Worm (Caenorhabditis elegans) whole organism, young adult: Measurements from ENCODE around the gene prmt-1.

ENCODE experiments used
- C06A6.2 ChIP-seq: fragments of 200-800 bp; sonication (Bioruptor generic); conservative IDR thresholded peaks from 2 replicates; pipeline ENCODE4 v1.3.6; 2022; ENCODE audit warnings: missing genetic modification characterization, missing compliant biosample characterization
- F33H1.4 ChIP-seq: fragments of 200-800 bp; sonication (Bioruptor generic); IDR thresholded peaks from 2 replicates; pipeline ENCODE4 v1.3.6; 2022; ENCODE audit warnings: missing genetic modification reagents, missing genetic modification characterization, missing compliant biosample characterization
- F52B5.7 ChIP-seq: sonication (generic microtip); optimal IDR thresholded peaks from 2 replicates; lab custom pipeline; 2016; ENCODE audit warnings: mild to moderate bottlenecking, missing genetic modification characterization, missing compliant biosample characterization
- F55B11.4 ChIP-seq: sonication (generic microtip); optimal IDR thresholded peaks from 2 replicates; lab custom pipeline; 2016; ENCODE audit warnings: missing compliant biosample characterization, missing genetic modification characterization, borderline replicate concordance; ENCODE audit not compliant: insufficient read depth
- Y53G8AR.9 ChIP-seq: fragments of 200-800 bp; sonication (Bioruptor generic); conservative IDR thresholded peaks from 2 replicates; pipeline ENCODE4 v1.3.6; 2022; ENCODE audit warnings: missing genetic modification reagents, missing genetic modification characterization, missing compliant biosample characterization
- Y67H2A.10 ChIP-seq: fragments of 200-800 bp; sonication (Bioruptor generic); conservative IDR thresholded peaks from 2 replicates; pipeline ENCODE4 v1.3.6; 2022; ENCODE audit warnings: missing genetic modification reagents, missing genetic modification characterization, missing compliant biosample characterization
- Y79H2A.3 ChIP-seq: fragments of 200-800 bp; sonication (Bioruptor generic); conservative IDR thresholded peaks from 2 replicates; pipeline ENCODE4 v1.3.6; 2022; ENCODE audit warnings: missing genetic modification reagents, missing genetic modification characterization, missing compliant biosample characterization
- ZK185.1 ChIP-seq: sonication (generic microtip); optimal IDR thresholded peaks from 2 replicates; lab custom pipeline; 2016; ENCODE audit warnings: mild to moderate bottlenecking, missing genetic modification characterization, missing compliant biosample characterization; ENCODE audit not compliant: poor library complexity, severe bottlenecking
- attf-6 ChIP-seq: fragments of 200-800 bp; sonication (Bioruptor generic); IDR thresholded peaks from 2 replicates; pipeline ENCODE4 v1.3.6; 2022; ENCODE audit warnings: missing genetic modification reagents, missing genetic modification characterization, missing compliant biosample characterization
- bed-2 ChIP-seq: fragments of 200-800 bp; sonication (Bioruptor generic); IDR thresholded peaks from 2 replicates; pipeline ENCODE4 v1.3.6; 2022; ENCODE audit warnings: missing genetic modification reagents, missing genetic modification characterization, missing compliant biosample characterization
- cebp-1 ChIP-seq, 2 experiments: fragments of 200-800 bp in 1 of 2; sonication (Bioruptor generic) in 1 of 2; sonication (generic microtip) in 1 of 2; IDR thresholded peaks in 1 of 2; optimal IDR thresholded peaks in 1 of 2; 2 replicates each; pipeline versions ENCODE4 v1.3.6 to Lab custom; 2017 to 2022; ENCODE audit warnings: missing compliant biosample characterization in 2 of 2, missing genetic modification characterization in 2 of 2, mild to moderate bottlenecking in 1 of 2, missing genetic modification reagents in 1 of 2, moderate library complexity in 1 of 2
- ceh-58 ChIP-seq: fragments of 200-800 bp; sonication (Bioruptor generic); IDR thresholded peaks from 2 replicates; pipeline ENCODE4 v1.3.6; 2022; ENCODE audit warnings: missing genetic modification characterization, missing compliant biosample characterization
- ceh-79 ChIP-seq: sonication (generic microtip); optimal IDR thresholded peaks from 2 replicates; lab custom pipeline; 2017; ENCODE audit warnings: mild to moderate bottlenecking, missing genetic modification characterization, missing compliant biosample characterization
- die-1 ChIP-seq: sonication (generic microtip); optimal IDR thresholded peaks from 2 replicates; lab custom pipeline; 2016; ENCODE audit warnings: missing genotype, mild to moderate bottlenecking, missing genetic modification characterization, missing compliant biosample characterization
- dpff-1 ChIP-seq: sonication (generic microtip); optimal IDR thresholded peaks from 2 replicates; lab custom pipeline; 2017; ENCODE audit warnings: mild to moderate bottlenecking, missing genetic modification characterization, missing compliant biosample characterization
- egl-18 ChIP-seq: fragments of 200-800 bp; sonication (Bioruptor generic); IDR thresholded peaks from 2 replicates; pipeline ENCODE4 v1.3.6; 2022; ENCODE audit warnings: missing genetic modification reagents, missing genetic modification characterization, missing compliant biosample characterization
- ets-4 ChIP-seq: fragments of 200-800 bp; sonication (Bioruptor generic); optimal IDR thresholded peaks from 2 replicates; lab custom pipeline; 2018; ENCODE audit warnings: mild to moderate bottlenecking, missing genetic modification characterization, missing compliant biosample characterization
- hmg-1.2 ChIP-seq: fragments of 200-800 bp; sonication (Bioruptor generic); IDR thresholded peaks from 2 replicates; pipeline ENCODE4 v1.3.6; 2022; ENCODE audit warnings: missing genetic modification reagents, missing genetic modification characterization, missing compliant biosample characterization
- lin-54 ChIP-seq: fragments of 200-800 bp; sonication (Bioruptor generic); optimal IDR thresholded peaks from 2 replicates; lab custom pipeline; 2018; ENCODE audit warnings: mild to moderate bottlenecking, missing genetic modification characterization, missing compliant biosample characterization
- lir-1 ChIP-seq: fragments of 200-800 bp; sonication (Bioruptor generic); conservative IDR thresholded peaks from 2 replicates; pipeline ENCODE4 v1.3.6; 2022; ENCODE audit warnings: missing genetic modification reagents, missing genetic modification characterization, missing compliant biosample characterization
- lsy-27 ChIP-seq: sonication (generic microtip); optimal IDR thresholded peaks from 2 replicates; lab custom pipeline; 2017; ENCODE audit warnings: missing genetic modification characterization, mild to moderate bottlenecking, missing compliant biosample characterization, antibody characterized with exemption, missing genotype, borderline replicate concordance; ENCODE audit not compliant: insufficient read depth
- madf-10 ChIP-seq: sonication (generic microtip); optimal IDR thresholded peaks from 2 replicates; lab custom pipeline; 2016; ENCODE audit warnings: mild to moderate bottlenecking, missing genetic modification characterization, missing compliant biosample characterization
- madf-3 ChIP-seq: fragments of 200-800 bp; sonication (Bioruptor generic); IDR thresholded peaks from 2 replicates; pipeline ENCODE4 v1.3.6; 2022; ENCODE audit warnings: missing genetic modification reagents, missing genetic modification characterization, missing compliant biosample characterization
- madf-6 ChIP-seq: fragments of 200-800 bp; sonication (Bioruptor generic); IDR thresholded peaks from 2 replicates; pipeline ENCODE4 v1.3.6; 2022; ENCODE audit warnings: missing genetic modification reagents, missing genetic modification characterization, missing compliant biosample characterization
- mel-28 ChIP-seq: sonication (generic microtip); optimal IDR thresholded peaks from 2 replicates; lab custom pipeline; 2016; ENCODE audit warnings: borderline replicate concordance, mild to moderate bottlenecking, missing genetic modification characterization, missing compliant biosample characterization
- mxl-1 ChIP-seq: sonication (generic microtip); optimal IDR thresholded peaks from 2 replicates; lab custom pipeline; 2016; ENCODE audit warnings: missing genetic modification characterization, missing compliant biosample characterization
- nfya-1 ChIP-seq: sonication (generic microtip); optimal IDR thresholded peaks from 2 replicates; lab custom pipeline; 2017; ENCODE audit warnings: antibody characterized with exemption, missing compliant biosample characterization, missing genetic modification characterization, borderline replicate concordance; ENCODE audit not compliant: insufficient read depth
- nfya-2 ChIP-seq: fragments of 200-800 bp; sonication (Bioruptor generic); IDR thresholded peaks from 2 replicates; pipeline ENCODE4 v1.3.6; 2022; ENCODE audit warnings: missing genetic modification reagents, missing genetic modification characterization, missing compliant biosample characterization
- nhr-120 ChIP-seq: fragments of 200-800 bp; sonication (Bioruptor generic); IDR thresholded peaks from 2 replicates; pipeline ENCODE4 v1.3.6; 2022; ENCODE audit warnings: missing genetic modification characterization, missing compliant biosample characterization
- nhr-179 ChIP-seq: sonication (generic microtip); optimal IDR thresholded peaks from 2 replicates; lab custom pipeline; 2016; ENCODE audit warnings: mild to moderate bottlenecking, missing genetic modification characterization, missing compliant biosample characterization
- pha-4 ChIP-seq: fragments of 150-350 bp; sonication (generic microtip); optimal IDR thresholded peaks from 2 replicates; lab custom pipeline; 2014; ENCODE audit warnings: missing biosample characterization, missing genetic modification reagents, missing genetic modification characterization
- rec-8 ChIP-seq, 2 experiments: sonication (generic microtip); optimal IDR thresholded peaks; 2 replicates each; lab custom pipeline; 2016; ENCODE audit warnings: mild to moderate bottlenecking in 2 of 2, missing genetic modification characterization in 2 of 2, missing genetic modification reagents in 2 of 2, missing genotype in 2 of 2, missing biosample characterization in 1 of 2, missing compliant biosample characterization in 1 of 2, moderate library complexity in 1 of 2
- rpc-1 ChIP-seq, 2 experiments: fragments of 150-350 bp in 1 of 2; sonication (generic microtip) in 1 of 2; optimal IDR thresholded peaks; 2 replicates each; lab custom pipeline; 2014 to 2018; ENCODE audit warnings: missing biosample characterization in 1 of 2, missing genetic modification characterization in 1 of 2, missing genetic modification reagents in 1 of 2, missing genotype in 1 of 2
- sea-2 ChIP-seq: fragments of 200-800 bp; sonication (Bioruptor generic); IDR thresholded peaks from 2 replicates; pipeline ENCODE4 v1.3.6; 2022; ENCODE audit warnings: missing genetic modification characterization, missing compliant biosample characterization
- snpc-1.3 ChIP-seq: sonication (generic microtip); optimal IDR thresholded peaks from 2 replicates; lab custom pipeline; 2017; ENCODE audit warnings: missing genetic modification characterization, mild to moderate bottlenecking, missing compliant biosample characterization, antibody characterized with exemption, moderate library complexity, missing genotype, missing genetic modification reagents; ENCODE audit not compliant: insufficient read depth
- somi-1 ChIP-seq: fragments of 200-800 bp; sonication (Bioruptor generic); optimal IDR thresholded peaks from 2 replicates; lab custom pipeline; 2018; ENCODE audit warnings: mild to moderate bottlenecking, missing genetic modification characterization, missing compliant biosample characterization
- tbp1 ChIP-seq: fragments of 200-800 bp; sonication (Bioruptor generic); optimal IDR thresholded peaks from 2 replicates; lab custom pipeline; 2018; ENCODE audit warnings: mild to moderate bottlenecking, missing genetic modification characterization, missing compliant biosample characterization
- tlf-1 ChIP-seq: fragments of 200-800 bp; sonication (Bioruptor generic); optimal IDR thresholded peaks from 2 replicates; lab custom pipeline; 2018; ENCODE audit warnings: mild to moderate bottlenecking, missing genetic modification characterization, missing compliant biosample characterization
- zfh-2 ChIP-seq: fragments of 200-800 bp; sonication (Bioruptor generic); conservative IDR thresholded peaks from 2 replicates; pipeline ENCODE4 v1.3.6; 2022; ENCODE audit warnings: missing genetic modification reagents, missing genetic modification characterization, missing compliant biosample characterization
- ztf-22 ChIP-seq: fragments of 200-800 bp; sonication (Bioruptor generic); optimal IDR thresholded peaks from 2 replicates; lab custom pipeline; 2018; ENCODE audit warnings: mild to moderate bottlenecking, missing genetic modification characterization, moderate library complexity, missing compliant biosample characterization

Gene prmt-1

DNA sequence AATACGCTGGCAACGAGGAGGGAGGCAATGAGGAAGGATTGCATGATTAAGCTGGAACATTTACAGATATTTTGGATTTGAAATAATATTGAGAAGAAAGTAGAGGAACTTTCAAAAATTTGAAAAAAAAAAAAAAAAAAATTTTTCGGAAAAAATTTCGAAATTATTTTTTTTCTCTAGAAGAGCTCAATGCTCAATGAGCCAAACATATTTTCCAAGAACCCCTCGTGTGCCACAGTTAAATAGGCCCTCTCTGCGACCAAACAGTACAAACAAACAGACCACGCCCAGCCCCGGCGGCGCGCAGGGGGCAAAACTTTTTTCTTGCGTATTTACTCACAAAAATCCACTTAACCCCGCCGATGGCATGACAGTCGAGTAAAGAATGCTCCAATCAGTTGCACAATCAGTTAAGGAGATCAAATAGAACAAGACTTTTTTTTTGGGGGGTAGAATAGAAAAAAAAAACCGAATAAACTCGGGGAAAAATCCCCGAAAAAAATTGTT, 10.4 kb upstream of the prmt-1 start, which contains the start of gene pqn-94 (continued):
- TF ChIP-seq lsy-27 = no peak

- TF ChIP-seq rpc-1 (optimal IDR thresholded peaks at IDR 0.05; lab: Kevin White, UChicago) = peak; percentile 5
- TF ChIP-seq rpc-1 (tag; optimal IDR thresholded peaks at IDR 0.05; lab: Kevin White, UChicago) = peak; percentile 58
- TF ChIP-seq ztf-22 (GFP tag; lab: Kevin White, UChicago) = no peak
- no peak for TF ChIP-seq tlf-1 (GFP tag; lab: Kevin White, UChicago)
- no peak for TF ChIP-seq ceh-79 (tag; lab: Kevin White, UChicago)
- peak; percentile 52 for TF ChIP-seq tbp1
Measured at ce11 chrV:20279309-20279708, 9.8 kb upstream of the prmt-1 start.

DNA sequence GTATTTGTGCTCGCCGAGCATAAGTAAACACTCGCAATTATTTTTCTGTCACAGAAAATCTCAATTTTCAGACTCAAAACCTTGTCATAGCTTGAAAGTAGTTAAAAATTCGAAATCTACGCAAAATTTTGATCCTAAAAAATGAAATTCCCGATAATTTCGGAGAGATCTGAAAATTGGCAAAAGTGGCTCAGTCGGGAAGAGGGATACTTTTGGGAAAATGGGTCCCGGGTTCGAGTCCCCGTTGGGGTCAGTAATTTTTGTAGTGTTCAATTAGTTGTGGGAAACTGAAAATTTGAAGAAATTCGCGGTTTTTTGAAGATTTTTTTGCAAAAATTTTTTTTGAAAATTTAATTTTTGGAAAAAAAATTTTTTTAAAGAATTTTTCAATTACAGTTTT, 7.4 kb upstream of the prmt-1 start:
- no peak for TF ChIP-seq ZK185.1 (tag; lab: Kevin White, UChicago)
- TF ChIP-seq tbp1 = peak; percentile 61
- TF ChIP-seq mxl-1 (tag; lab: Kevin White, UChicago) = no peak
- peak; percentile 0 for TF ChIP-seq rpc-1 (optimal IDR thresholded peaks at IDR 0.05; lab: Kevin White, UChicago)
- peak; percentile 61 for TF ChIP-seq rpc-1 (tag; optimal IDR thresholded peaks at IDR 0.05; lab: Kevin White, UChicago)
- TF ChIP-seq, all 124 proteins: peak for 2

ce11 chrV:20266992-20267391, 2.5 kb downstream of the prmt-1 start, which contains the start of gene mdt-17:
Gene mdt-17 (minus strand): TSS chrV:20267247.
- TF ChIP-seq lir-1 (GFP tag; lab: Robert Waterston, UW) (no peak), Y53G8AR.9 (GFP tag; lab: Robert Waterston, UW) (0 out of 2 replicates have a peak, but pooled peaks have one; percentile 51), Y67H2A.10 (no peak), madf-10 (tag; lab: Kevin White, UChicago) (no peak), hmg-1.2 (GFP tag; lab: Robert Waterston, UW) (no peak; the same call in 1 of the 2 replicates), nfya-1 (tag; lab: Kevin White, UChicago) (no peak), rec-8 (tag; optimal IDR thresholded peaks at IDR 0.05; lab: Kevin White, UChicago) (no peak), lin-54 (GFP tag; lab: Kevin White, UChicago) (no peak), madf-6 (GFP tag; lab: Robert Waterston, UW) (peak; percentile 61), zfh-2 (no peak), ZK185.1 (tag; lab: Kevin White, UChicago) (no peak), ets-4 (GFP tag; lab: Kevin White, UChicago) (no peak), ztf-22 (GFP tag; lab: Kevin White, UChicago) (no peak), die-1 (tag; lab: Kevin White, UChicago) (no peak), madf-3 (GFP tag; lab: Robert Waterston, UW) (peak; percentile 79), cebp-1 (GFP tag; IDR thresholded peaks at IDR 0.05; lab: Robert Waterston, UW) (no peak), cebp-1 (tag; optimal IDR thresholded peaks at IDR 0.05; lab: Kevin White, UChicago) (no peak), nhr-179 (tag; lab: Kevin White, UChicago) (no peak), somi-1 (GFP tag; lab: Kevin White, UChicago) (no peak), F33H1.4 (GFP tag; lab: Robert Waterston, UW) (no peak), mel-28 (tag; lab: Kevin White, UChicago) (no peak), ceh-58 (GFP tag; lab: Robert Waterston, UW) (no peak), F52B5.7 (tag; lab: Kevin White, UChicago) (peak; percentile 67), nfya-2 (GFP tag; lab: Robert Waterston, UW) (0 out of 2 replicates have a peak, but pooled peaks have one; percentile 8), snpc-1.3 (tag; lab: Kevin White, UChicago) (no peak), pha-4 (tag; lab: Kevin White, UChicago) (no peak), sea-2 (GFP tag; lab: Robert Waterston, UW) (no peak), Y79H2A.3 (0 out of 2 replicates have a peak, but pooled peaks have one; percentile 54), dpff-1 (no peak), F55B11.4 (no peak), nhr-120 (GFP tag; lab: Robert Waterston, UW) (no peak), egl-18 (GFP tag; lab: Robert Waterston, UW) (no peak), attf-6 (GFP tag; lab: Robert Waterston, UW) (peak; percentile 62; the same call in 1 of the 2 replicates), C06A6.2 (no peak), bed-2 (GFP tag; lab: Robert Waterston, UW) (no peak)
